In the genomic region with DNA sequence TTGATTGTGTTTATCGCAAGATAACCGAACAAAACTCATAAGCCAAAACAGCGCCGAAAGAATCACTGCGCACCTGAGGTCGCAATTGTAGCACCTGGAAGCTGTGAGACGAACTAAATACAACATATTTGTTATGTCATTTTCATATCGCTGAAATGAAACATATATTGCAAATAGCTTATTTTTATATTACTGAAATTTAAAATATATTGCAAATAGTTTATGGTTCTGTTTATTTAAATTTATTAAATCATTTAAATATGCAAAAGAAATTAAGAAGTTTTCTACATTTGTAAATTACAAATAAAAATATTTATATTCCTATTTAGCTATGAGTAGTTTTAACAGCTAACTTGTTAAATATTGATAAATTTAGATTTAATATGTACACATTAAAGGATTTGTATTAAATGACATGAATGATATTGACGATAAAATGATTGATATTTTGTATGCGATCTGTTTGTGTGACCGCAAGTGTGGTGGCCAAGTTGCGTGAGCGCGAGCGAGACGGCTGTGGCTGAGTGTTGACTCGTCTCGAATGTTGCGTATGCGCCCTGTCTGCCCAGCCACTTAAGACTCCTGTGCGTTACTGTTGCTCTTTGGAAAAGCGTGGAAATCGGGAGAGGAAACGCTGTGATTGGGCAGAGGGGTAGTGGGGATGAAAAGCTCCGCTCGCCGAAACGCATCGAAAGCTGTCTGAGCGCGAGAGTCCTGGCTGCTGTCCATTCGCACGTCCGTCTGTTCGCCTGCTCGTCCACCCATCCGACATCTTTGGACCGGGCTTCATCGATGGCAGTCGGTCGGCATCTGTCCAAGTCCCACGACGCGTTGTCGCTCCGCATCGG, we compare ENCODE assay signal across 5 fruit fly cellular contexts.
TF ChIP-seq lines count a peak whose summit lies in the region.

A gene (plus strand): TSS at position 798 of the 848 bp plus-strand sequence.

- TF ChIP-seq CTCF in whole organism, embryonic (GFP tag; optimal IDR thresholded peaks at IDR 0.05; lab: Kevin White, UChicago): no peak

TF ChIP-seq in whole organism, adult, 20 proteins besides CTCF, POLR2A, EP300 and RAD21:
- peak; percentile 1 for TF ChIP-seq CG12768 (GFP tag; optimal IDR thresholded peaks at IDR 0.05; lab: Kevin White, UChicago)
- no peak for TF ChIP-seq ovo (GFP tag; optimal IDR thresholded peaks at IDR 0.05; lab: Kevin White, UChicago)
- peak; percentile 46 for TF ChIP-seq CG7101 (tag; optimal IDR thresholded peaks at IDR 0.05; lab: Kevin White, UChicago)
- no peak for TF ChIP-seq pad (GFP tag; optimal IDR thresholded peaks at IDR 0.05; lab: Kevin White, UChicago)
- no peak for TF ChIP-seq kay (GFP tag; lab: Kevin White, UChicago; ENCODE audit: borderline replicate concordance)
- peak; percentile 13 for TF ChIP-seq CG11617 (GFP tag; optimal IDR thresholded peaks at IDR 0.05; lab: Kevin White, UChicago)
- peak; percentile 43 for TF ChIP-seq CG33017 (tag; optimal IDR thresholded peaks at IDR 0.05; lab: Kevin White, UChicago)
- TF ChIP-seq CG14711 (tag; optimal IDR thresholded peaks at IDR 0.05; lab: Kevin White, UChicago): peak; percentile 41
- peak; percentile 35 for TF ChIP-seq CG7045 (GFP tag; optimal IDR thresholded peaks at IDR 0.05; lab: Kevin White, UChicago)

TF ChIP-seq in whole organism, embryonic, 481 proteins besides CTCF, POLR2A, EP300 and RAD21 (continues in another document):
- TF ChIP-seq Oli (tag; optimal IDR thresholded peaks at IDR 0.05; lab: Kevin White, UChicago) (peak; percentile 59), pum (GFP tag; optimal IDR thresholded peaks at IDR 0.05; lab: Kevin White, UChicago) (no peak), CG5953 (GFP tag; IDR thresholded peaks at IDR 0.05; lab: Robert Waterston, UW) (peak; percentile 8; the same call in 1 of the 2 replicates), onecut (GFP tag; IDR thresholded peaks at IDR 0.05; lab: Robert Waterston, UW) (no peak; the same call in 1 of the 2 replicates), Ptx1 (GFP tag; IDR thresholded peaks at IDR 0.05; lab: Robert Waterston, UW) (peak; percentile 37; the same call in 1 of the 2 replicates), sna (GFP tag; IDR thresholded peaks at IDR 0.05; lab: Robert Waterston, UW; ENCODE audit: partially characterized antibody) (no peak), Chrac-16 (GFP tag; optimal IDR thresholded peaks at IDR 0.05; lab: Kevin White, UChicago) (peak; percentile 5), CG4707 (GFP tag; optimal IDR thresholded peaks at IDR 0.05; lab: Kevin White, UChicago) (no peak), caup (GFP tag; optimal IDR thresholded peaks at IDR 0.05; lab: Kevin White, UChicago; ENCODE audit: severe bottlenecking) (peak; percentile 31), H15 (GFP tag; IDR thresholded peaks at IDR 0.05; lab: Robert Waterston, UW) (no peak), Fer1 (GFP tag; optimal IDR thresholded peaks at IDR 0.05; lab: Kevin White, UChicago) (peak; percentile 38), Fer3 (tag; optimal IDR thresholded peaks at IDR 0.05; lab: Kevin White, UChicago) (peak; percentile 45), CG9609 (GFP tag; optimal IDR thresholded peaks at IDR 0.05; lab: Kevin White, UChicago) (no peak), Dek (tag; optimal IDR thresholded peaks at IDR 0.05; lab: Kevin White, UChicago) (peak; percentile 38), dmrt99B (tag; optimal IDR thresholded peaks at IDR 0.05; lab: Kevin White, UChicago) (peak; percentile 74), CG1832 (GFP tag; optimal IDR thresholded peaks at IDR 0.05; lab: Kevin White, UChicago) (peak; percentile 40), vvl (GFP tag; IDR thresholded peaks at IDR 0.05; lab: Robert Waterston, UW) (peak; percentile 38)

TF ChIP-seq in whole organism, prepupa, 60 proteins besides CTCF, POLR2A, EP300 and RAD21 (continues in another document):
- TF ChIP-seq topi (GFP tag; optimal IDR thresholded peaks at IDR 0.05; lab: Kevin White, UChicago) (no peak), pdm3 (GFP tag; optimal IDR thresholded peaks at IDR 0.05; lab: Kevin White, UChicago) (no peak), esn (GFP tag; optimal IDR thresholded peaks at IDR 0.05; lab: Kevin White, UChicago) (peak; percentile 16), CG32006 (GFP tag; optimal IDR thresholded peaks at IDR 0.05; lab: Kevin White, UChicago) (peak; percentile 42), CG34406 (GFP tag; optimal IDR thresholded peaks at IDR 0.05; lab: Kevin White, UChicago) (peak; percentile 35), Blimp-1 (GFP tag; optimal IDR thresholded peaks at IDR 0.05; lab: Kevin White, UChicago) (no peak), CG6792 (GFP tag; optimal IDR thresholded peaks at IDR 0.05; lab: Kevin White, UChicago) (no peak), CG11294 (GFP tag; IDR thresholded peaks at IDR 0.05; lab: Robert Waterston, UW) (no peak), Hr4 (GFP tag; optimal IDR thresholded peaks at IDR 0.05; lab: Kevin White, UChicago) (no peak), svp (GFP tag; lab: Kevin White, UChicago) (no peak), CG11762 (GFP tag; optimal IDR thresholded peaks at IDR 0.05; lab: Kevin White, UChicago; ENCODE audit: insufficient read depth) (no peak), CG10669 (GFP tag; optimal IDR thresholded peaks at IDR 0.05; lab: Kevin White, UChicago) (no peak), Sox14 (GFP tag; optimal IDR thresholded peaks at IDR 0.05; lab: Kevin White, UChicago) (no peak), CG16779 (tag; optimal IDR thresholded peaks at IDR 0.05; lab: Kevin White, UChicago) (no peak), CG6276 (GFP tag; optimal IDR thresholded peaks at IDR 0.05; lab: Kevin White, UChicago) (peak; percentile 57), CG6854 (GFP tag; optimal IDR thresholded peaks at IDR 0.05; lab: Kevin White, UChicago) (no peak), Eip93F (GFP tag; optimal IDR thresholded peaks at IDR 0.05; lab: Kevin White, UChicago) (no peak), CG6163 (GFP tag; IDR thresholded peaks at IDR 0.05; lab: Robert Waterston, UW) (0 out of 3 replicates have a peak, but pooled peaks have one; percentile 7), CG3032 (tag; optimal IDR thresholded peaks at IDR 0.05; lab: Kevin White, UChicago) (peak; percentile 28)

TF ChIP-seq in whole organism, pupa, 21 proteins besides CTCF, POLR2A, EP300 and RAD21:
- TF ChIP-seq CG17806 (tag; optimal IDR thresholded peaks at IDR 0.05; lab: Kevin White, UChicago): no peak
- TF ChIP-seq CG14655 (GFP tag; optimal IDR thresholded peaks at IDR 0.05; lab: Kevin White, UChicago): peak; percentile 16
- 0 out of 2 replicates have a peak, but pooled peaks have one; percentile 5 for TF ChIP-seq CG12605 (GFP tag; IDR thresholded peaks at IDR 0.05; lab: Robert Waterston, UW)
- peak; percentile 25; the same call in 1 of the 2 replicates for TF ChIP-seq Ets98B (GFP tag; IDR thresholded peaks at IDR 0.05; lab: Robert Waterston, UW)
- TF ChIP-seq Snoo (tag; optimal IDR thresholded peaks at IDR 0.05; lab: Kevin White, UChicago): peak; percentile 6
- TF ChIP-seq CG15710 (tag; optimal IDR thresholded peaks at IDR 0.05; lab: Kevin White, UChicago): peak; percentile 6
- 0 out of 2 replicates have a peak, but pooled peaks have one; percentile 31 for TF ChIP-seq CG32121 (GFP tag; IDR thresholded peaks at IDR 0.05; lab: Robert Waterston, UW)
- TF ChIP-seq CG8159 (tag; optimal IDR thresholded peaks at IDR 0.05; lab: Kevin White, UChicago): peak; percentile 27
- no peak for TF ChIP-seq CG34367 (tag; optimal IDR thresholded peaks at IDR 0.05; lab: Kevin White, UChicago)
- peak; percentile 30; the same call in 1 of the 3 replicates for TF ChIP-seq fd96Ca (GFP tag; IDR thresholded peaks at IDR 0.05; lab: Robert Waterston, UW)
- peak; percentile 16 for TF ChIP-seq CG8301 (tag; optimal IDR thresholded peaks at IDR 0.05; lab: Kevin White, UChicago)
- TF ChIP-seq Pif1A (GFP tag; optimal IDR thresholded peaks at IDR 0.05; lab: Kevin White, UChicago): no peak
- peak; percentile 9 for TF ChIP-seq CG9948 (tag; optimal IDR thresholded peaks at IDR 0.05; lab: Kevin White, UChicago)

TF ChIP-seq in whole organism, wandering third instar larva, 38 proteins besides CTCF, POLR2A, EP300 and RAD21:
- TF ChIP-seq HLH106 (tag; optimal IDR thresholded peaks at IDR 0.05; lab: Kevin White, UChicago): peak; percentile 42
- peak; percentile 20 for TF ChIP-seq OdsH (GFP tag; optimal IDR thresholded peaks at IDR 0.05; lab: Kevin White, UChicago)
- TF ChIP-seq foxo (GFP tag; optimal IDR thresholded peaks at IDR 0.05; lab: Kevin White, UChicago): peak in 1 of 2 experiments; percentile 46
- TF ChIP-seq GATAd (GFP tag; optimal IDR thresholded peaks at IDR 0.05; lab: Kevin White, UChicago): no peak
- peak; percentile 1 for TF ChIP-seq Dif (GFP tag; optimal IDR thresholded peaks at IDR 0.05; lab: Kevin White, UChicago; ENCODE audit: partially characterized antibody)
- no peak for TF ChIP-seq Jra (GFP tag; optimal IDR thresholded peaks at IDR 0.05; lab: Kevin White, UChicago)
- TF ChIP-seq psq (GFP tag; optimal IDR thresholded peaks at IDR 0.05; lab: Kevin White, UChicago): peak; percentile 6
- peak; percentile 10 for TF ChIP-seq sv (GFP tag; optimal IDR thresholded peaks at IDR 0.05; lab: Kevin White, UChicago)
- peak; percentile 52 for TF ChIP-seq Sp1 (GFP tag; optimal IDR thresholded peaks at IDR 0.05; lab: Kevin White, UChicago)
- TF ChIP-seq rgr (GFP tag; optimal IDR thresholded peaks at IDR 0.05; lab: Kevin White, UChicago): peak; percentile 33
- no peak for TF ChIP-seq Hr83 (GFP tag; optimal IDR thresholded peaks at IDR 0.05; lab: Kevin White, UChicago; ENCODE audit: poor library complexity, severe bottlenecking)
- no peak for TF ChIP-seq Hnf4 (GFP tag; optimal IDR thresholded peaks at IDR 0.05; lab: Kevin White, UChicago)
